Worm (Caenorhabditis elegans): ENCODE data around the gene ndab-1.

ndab-1 gene

DNA sequence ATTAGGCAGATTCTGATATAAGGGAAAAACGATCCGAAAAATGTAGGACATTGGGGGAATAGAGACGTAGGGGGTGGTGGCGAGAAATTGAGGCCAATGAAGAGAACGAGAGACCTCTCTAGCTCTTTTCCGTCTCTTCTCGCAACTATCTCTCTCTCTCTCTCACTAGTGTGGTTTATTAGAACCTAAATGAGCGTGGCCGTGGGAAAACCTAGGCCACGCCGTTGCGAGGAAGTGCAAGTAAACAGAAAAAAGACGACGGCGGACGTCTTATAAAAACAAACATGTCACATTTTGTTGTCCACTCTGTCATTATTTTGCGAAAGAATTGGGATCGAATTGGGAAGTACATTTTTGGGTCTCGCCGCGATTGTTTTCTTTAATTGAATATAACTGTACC, 45.5 kb downstream of the ndab-1 start:
- peak; percentile 44 for TF ChIP-seq W03F9.2 (tag; optimal IDR thresholded peaks at IDR 0.05)
- TF ChIP-seq dao-5 (tag; optimal IDR thresholded peaks at IDR 0.05), result no peak
- TF ChIP-seq him-1 (tag; optimal IDR thresholded peaks at IDR 0.05), result no peak

DNA sequence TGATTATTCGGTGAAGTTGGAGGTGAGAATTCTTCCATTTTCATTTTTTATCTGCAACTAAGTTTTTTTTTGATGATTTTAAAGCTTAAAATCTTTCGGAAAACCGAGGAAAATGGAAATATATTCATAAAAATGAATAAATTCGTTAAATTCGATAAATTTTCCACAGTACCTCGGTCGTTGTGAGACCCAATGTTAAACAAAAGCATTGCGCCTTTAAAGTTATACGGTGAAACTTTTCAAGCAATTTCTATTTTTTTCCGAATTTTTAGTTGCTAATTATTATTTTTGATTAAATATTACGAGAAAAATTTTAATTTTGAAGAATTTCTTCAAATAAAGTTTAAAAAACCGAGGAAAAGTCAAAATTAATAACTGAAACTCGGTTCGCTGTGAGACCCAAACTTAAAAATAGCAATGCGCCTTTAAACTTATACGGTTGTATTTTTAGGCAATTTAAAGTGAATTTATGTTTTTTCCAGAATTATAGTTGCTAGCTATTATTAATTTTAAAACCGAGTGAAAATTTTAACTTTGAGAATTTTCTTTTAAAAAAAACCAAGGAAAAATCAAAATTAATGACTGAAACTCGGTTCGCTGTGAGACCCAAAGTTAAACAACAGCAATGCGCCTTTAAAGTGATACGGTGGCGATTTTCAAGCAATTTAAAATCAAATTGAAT, 46.1 kb downstream of the ndab-1 start, which contains the start of gene taf-12:
taf-12 (minus strand) TSS at position 51 of the 682 bp plus-strand sequence.
- TF ChIP-seq W03F9.2 (tag; optimal IDR thresholded peaks at IDR 0.05) (peak; percentile 44), him-1 (tag; optimal IDR thresholded peaks at IDR 0.05) (no peak)

DNA sequence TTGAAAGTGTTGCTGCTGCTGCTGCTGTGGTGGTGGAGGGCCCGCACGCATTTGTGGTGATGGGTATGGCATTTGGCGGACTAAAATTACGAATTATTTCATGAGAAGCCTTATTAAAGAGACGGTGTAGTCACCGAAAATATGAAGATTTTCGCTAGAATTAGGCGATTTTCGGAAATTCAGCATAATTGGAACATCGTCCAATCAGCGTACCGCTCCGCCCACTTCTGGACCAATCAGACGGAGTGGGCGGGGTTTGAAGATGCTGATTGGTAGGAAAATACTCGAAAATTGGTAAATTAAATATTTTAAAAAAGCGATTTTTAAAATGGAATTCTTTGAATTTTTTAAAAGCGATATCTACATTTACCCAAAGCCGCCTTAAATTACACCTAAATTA, 49.4 kb downstream of the ndab-1 start:
- TF ChIP-seq him-1 (tag; optimal IDR thresholded peaks at IDR 0.05) (no peak), W03F9.2 (tag; optimal IDR thresholded peaks at IDR 0.05) (no peak), dao-5 (tag; optimal IDR thresholded peaks at IDR 0.05) (no peak)

Data from whole organism, L4/young adult.